Fruit fly (Drosophila melanogaster): ENCODE results near the gene Hibch.

Gene Hibch

DNA sequence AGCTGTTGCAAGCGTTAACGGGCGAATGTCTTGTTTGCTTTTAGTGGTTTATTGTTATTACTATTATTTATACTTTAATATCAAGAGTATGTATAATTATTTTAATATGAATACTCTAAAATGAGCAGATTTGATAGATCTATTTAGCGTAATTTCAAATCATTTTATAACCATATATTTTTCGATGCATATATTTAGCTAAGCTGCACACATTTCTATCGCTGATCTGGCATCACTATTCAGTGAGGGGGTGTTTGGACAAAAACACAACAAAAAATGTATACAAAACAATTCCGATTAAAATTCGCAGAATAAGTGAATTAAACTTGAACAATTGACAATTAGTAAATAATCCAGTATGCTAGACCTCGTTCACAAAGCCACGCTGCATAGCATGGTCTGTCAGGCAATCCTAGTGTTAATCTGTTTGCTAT, 6.0 kb upstream of the Hibch start, which contains the start of the genes Trs33 and Tmtc4 (continued):
- TF ChIP-seq B-H2 (GFP tag; optimal IDR thresholded peaks at IDR 0.05) (peak; percentile 61), CG9817 (tag; optimal IDR thresholded peaks at IDR 0.05) (peak; percentile 53), CG9932 (GFP tag; IDR thresholded peaks at IDR 0.05) (peak; percentile 50; the same call in 1 of the 2 replicates), wek (GFP tag; optimal IDR thresholded peaks at IDR 0.05) (peak; percentile 23), toy (GFP tag; IDR thresholded peaks at IDR 0.05) (no peak), CG13296 (GFP tag; optimal IDR thresholded peaks at IDR 0.05) (peak; percentile 12), run (tag; optimal IDR thresholded peaks at IDR 0.05) (peak; percentile 18), CG6813 (GFP tag; optimal IDR thresholded peaks at IDR 0.05) (no peak), CG3281 (GFP tag; optimal IDR thresholded peaks at IDR 0.05) (peak; percentile 18), pita (GFP tag; optimal IDR thresholded peaks at IDR 0.05) (no peak), tin (GFP tag; optimal IDR thresholded peaks at IDR 0.05) (peak; percentile 21), CG10431 (GFP tag; optimal IDR thresholded peaks at IDR 0.05) (peak; percentile 3), CG18011 (GFP tag; optimal IDR thresholded peaks at IDR 0.05) (no peak), MESR4 (GFP tag; optimal IDR thresholded peaks at IDR 0.05) (peak; percentile 32), CG31441 (GFP tag; IDR thresholded peaks at IDR 0.05) (peak; percentile 49; the same call in 1 of the 2 replicates), CG13123 (GFP tag; optimal IDR thresholded peaks at IDR 0.05) (peak; percentile 15), Ptx1 (GFP tag; IDR thresholded peaks at IDR 0.05) (0 out of 2 replicates have a peak, but pooled peaks have one; percentile 33), crp (GFP tag; optimal IDR thresholded peaks at IDR 0.05) (peak in 1 of 2 experiments; percentile 89), grau (tag; optimal IDR thresholded peaks at IDR 0.05) (peak; percentile 49), CG17385 (GFP tag; optimal IDR thresholded peaks at IDR 0.05) (peak; percentile 44), sisA (GFP tag; IDR thresholded peaks at IDR 0.05) (no peak), CG8281 (tag; optimal IDR thresholded peaks at IDR 0.05) (no peak), dmrt11E (tag; optimal IDR thresholded peaks at IDR 0.05) (peak; percentile 28), bbx (GFP tag; IDR thresholded peaks at IDR 0.05; ENCODE audit: partially characterized antibody) (peak; percentile 16; the same call in 1 of the 2 replicates), CG2116 (GFP tag; optimal IDR thresholded peaks at IDR 0.05) (peak; percentile 59), sd (tag; optimal IDR thresholded peaks at IDR 0.05) (peak; percentile 42), CG5245 (GFP tag; optimal IDR thresholded peaks at IDR 0.05) (no peak), BEAF-32 (GFP tag; optimal IDR thresholded peaks at IDR 0.05) (peak; percentile 25), emc (GFP tag; optimal IDR thresholded peaks at IDR 0.05) (no peak), CG13775 (GFP tag; optimal IDR thresholded peaks at IDR 0.05) (peak; percentile 35), Lpt (GFP tag; optimal IDR thresholded peaks at IDR 0.05) (no peak), gsb-n (tag; optimal IDR thresholded peaks at IDR 0.05) (peak; percentile 58), Hr3 (GFP tag; optimal IDR thresholded peaks at IDR 0.05) (peak; percentile 44), Nf-YC (tag; optimal IDR thresholded peaks at IDR 0.05) (peak; percentile 52), CG15696 (tag; optimal IDR thresholded peaks at IDR 0.05) (peak; percentile 47), dpn (GFP tag; optimal IDR thresholded peaks at IDR 0.05) (peak in 1 of 2 experiments; percentile 28), CG1602 (GFP tag; optimal IDR thresholded peaks at IDR 0.05) (peak; percentile 15), CG17829 (tag; optimal IDR thresholded peaks at IDR 0.05) (peak; percentile 65), trem (tag; optimal IDR thresholded peaks at IDR 0.05) (peak; percentile 76), Fer2 (tag; optimal IDR thresholded peaks at IDR 0.05) (peak; percentile 17), CG8388 (GFP tag; optimal IDR thresholded peaks at IDR 0.05) (peak; percentile 35), Ets65A (GFP tag) (peak; percentile 69), CG30403 (GFP tag; optimal IDR thresholded peaks at IDR 0.05) (peak; percentile 42), CG4617 (GFP tag; optimal IDR thresholded peaks at IDR 0.05; ENCODE audit: borderline replicate concordance) (peak; percentile 72), CG17359 (tag; optimal IDR thresholded peaks at IDR 0.05) (peak; percentile 28)
